Fruit fly (Drosophila melanogaster): ENCODE results near the gene Cp16.

DNA sequence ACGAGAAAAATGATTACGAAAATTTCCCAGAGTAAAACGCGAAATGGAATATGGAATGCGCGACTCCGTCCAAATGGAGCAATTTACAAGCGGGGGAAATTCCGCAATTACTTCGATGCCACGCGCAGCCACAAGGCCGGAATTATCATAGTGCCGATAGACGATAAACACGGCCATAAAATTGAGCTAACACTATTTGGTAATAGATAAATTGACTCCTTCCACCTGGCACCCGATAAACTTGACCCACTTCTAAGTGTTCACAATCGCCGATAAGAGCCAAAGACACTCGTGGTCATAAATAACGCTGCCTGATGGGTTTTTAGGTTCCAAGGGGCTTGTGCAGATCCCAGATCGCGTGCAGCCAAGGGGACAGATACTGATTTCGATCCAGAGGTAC lies 24.7 kb upstream of the Cp16 start:
- TF ChIP-seq usp (GFP tag; optimal IDR thresholded peaks at IDR 0.05), result no peak
- TF ChIP-seq psq (optimal IDR thresholded peaks at IDR 0.05), result no peak
- TF ChIP-seq EcR (GFP tag; optimal IDR thresholded peaks at IDR 0.05), result no peak
- no peak for TF ChIP-seq CG8478 (optimal IDR thresholded peaks at IDR 0.05)
